Worm (Caenorhabditis elegans): ENCODE measurements around the gene sru-19.

DNA sequence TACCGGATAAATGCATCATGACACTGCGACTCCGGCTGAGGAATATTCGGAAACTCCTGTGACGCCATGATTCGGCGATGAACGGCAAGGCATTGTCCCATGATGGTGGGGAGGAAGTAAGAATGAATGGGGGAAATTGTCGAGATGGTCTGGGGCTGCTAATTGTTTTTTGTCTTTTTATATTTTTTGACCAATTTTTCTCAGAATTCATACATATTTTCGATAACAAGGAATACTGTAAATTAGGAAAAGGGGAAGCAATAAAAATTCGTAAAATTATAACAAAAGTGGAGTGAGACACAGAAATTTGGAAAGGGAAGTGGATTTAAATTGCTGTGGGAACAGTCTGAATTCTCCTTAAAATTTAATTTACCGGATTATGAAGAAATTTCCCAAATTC is 27.1 kb downstream of the sru-19 start, which contains the start of gene eak-4:
- TF ChIP-seq ztf-4 (tag; optimal IDR thresholded peaks at IDR 0.05) (no peak), aly-2 (tag; optimal IDR thresholded peaks at IDR 0.05) (no peak), ama-1 (optimal IDR thresholded peaks at IDR 0.05) (no peak), skn-1 (tag; optimal IDR thresholded peaks at IDR 0.05) (no peak), mdl-1 (tag; optimal IDR thresholded peaks at IDR 0.05) (no peak), lin-11 (tag; optimal IDR thresholded peaks at IDR 0.05) (no peak), peb-1 (tag; optimal IDR thresholded peaks at IDR 0.05) (no peak)

All from whole organism, L2 larva.